Fruit fly (Drosophila melanogaster) whole organism, embryonic: ENCODE results near the gene qm.
A peak's percentile ranks its signal among the peaks of the same experiment; 100 is the strongest.

Source experiments
- CG1024 ChIP-seq: fragments of 200-800 bp; sonication (Bioruptor generic); IDR thresholded peaks from 2 replicates; pipeline ENCODE4 v1.3.6; 2022; ENCODE audit warnings: missing biosample characterization, missing genetic modification characterization
- CG11093 ChIP-seq: fragments of 200-800 bp; sonication (Bioruptor generic); IDR thresholded peaks from 3 replicates; pipeline ENCODE4 v1.3.6; 2022; ENCODE audit warnings: missing biosample characterization, missing genetic modification characterization
- CG11695 ChIP-seq: fragments of 200-800 bp; sonication (Bioruptor generic); IDR thresholded peaks from 3 replicates; pipeline ENCODE4 v1.3.6; 2022; ENCODE audit warnings: missing biosample characterization, missing genetic modification characterization
- CG12769 ChIP-seq: fragments of 200-800 bp; sonication (Bioruptor generic); optimal IDR thresholded peaks from 2 replicates; lab custom pipeline; 2019; ENCODE audit warnings: missing biosample characterization, mild to moderate bottlenecking, missing genetic modification characterization, moderate library complexity
- CG12942 ChIP-seq: fragments of 200-800 bp; sonication (Bioruptor generic); optimal IDR thresholded peaks from 3 replicates; lab custom pipeline; 2016; ENCODE audit warnings: missing biosample characterization, missing genetic modification characterization
- CG13424 ChIP-seq: fragments of 200-800 bp; sonication (Bioruptor generic); optimal IDR thresholded peaks from 2 replicates; lab custom pipeline; 2019; ENCODE audit warnings: missing biosample characterization, mild to moderate bottlenecking, missing genetic modification characterization, moderate library complexity
- CG13894 ChIP-seq: fragments of 200-800 bp; sonication (Bioruptor generic); optimal IDR thresholded peaks from 3 replicates; lab custom pipeline; 2018; ENCODE audit warnings: missing biosample characterization, mild to moderate bottlenecking, missing genetic modification characterization, moderate library complexity
- CG14710 ChIP-seq: fragments of 200-800 bp; sonication (Bioruptor generic); optimal IDR thresholded peaks from 3 replicates; lab custom pipeline; 2019; ENCODE audit warnings: missing biosample characterization, mild to moderate bottlenecking, missing genetic modification characterization, moderate library complexity
- CG14860 ChIP-seq: fragments of 200-800 bp; sonication (Bioruptor generic); IDR thresholded peaks from 3 replicates; pipeline ENCODE4 v1.3.6; 2022; ENCODE audit warnings: missing biosample characterization, missing genetic modification characterization; ENCODE audit not compliant: partially characterized antibody
- CG1602 ChIP-seq: fragments of 200-800 bp; sonication (Bioruptor generic); optimal IDR thresholded peaks from 3 replicates; lab custom pipeline; 2016; ENCODE audit warnings: missing biosample characterization, missing genetic modification characterization
- CG17328 ChIP-seq: fragments of 200-800 bp; sonication (Bioruptor generic); IDR thresholded peaks from 2 replicates; pipeline ENCODE4 v1.3.6; 2022; ENCODE audit warnings: missing biosample characterization, missing genetic modification characterization
- CG2116 ChIP-seq: fragments of 200-800 bp; sonication (Bioruptor generic); optimal IDR thresholded peaks from 3 replicates; lab custom pipeline; 2018; ENCODE audit warnings: missing biosample characterization, mild to moderate bottlenecking, missing genetic modification characterization
- CG3065 ChIP-seq: fragments of 200-800 bp; sonication (Bioruptor generic); optimal IDR thresholded peaks from 2 replicates; lab custom pipeline; 2016; ENCODE audit warnings: missing biosample characterization, missing genetic modification characterization
- CG3281 ChIP-seq: fragments of 200-800 bp; sonication (Bioruptor generic); optimal IDR thresholded peaks from 3 replicates; lab custom pipeline; 2017; ENCODE audit warnings: missing biosample characterization, mild to moderate bottlenecking, missing genetic modification characterization
- CG4282 ChIP-seq: fragments of 200-800 bp; sonication (Bioruptor generic); optimal IDR thresholded peaks from 2 replicates; lab custom pipeline; 2016; ENCODE audit warnings: missing biosample characterization, missing genetic modification characterization
- CG4707 ChIP-seq: fragments of 200-800 bp; sonication (Bioruptor generic); optimal IDR thresholded peaks from 2 replicates; lab custom pipeline; 2018; ENCODE audit warnings: missing biosample characterization, mild to moderate bottlenecking, missing genetic modification characterization, moderate library complexity
- CG6175 ChIP-seq: fragments of 200-800 bp; sonication (Bioruptor generic); IDR thresholded peaks from 3 replicates; pipeline ENCODE4 v1.3.6; 2022; ENCODE audit warnings: missing biosample characterization, missing genetic modification characterization
- CG6654 ChIP-seq: fragments of 200-800 bp; sonication (Bioruptor generic); optimal IDR thresholded peaks from 2 replicates; lab custom pipeline; 2017; ENCODE audit warnings: missing biosample characterization, mild to moderate bottlenecking, missing genetic modification characterization
- CG6854 ChIP-seq: fragments of 200-800 bp; sonication (Bioruptor generic); optimal IDR thresholded peaks from 3 replicates; lab custom pipeline; 2017; ENCODE audit warnings: missing biosample characterization, mild to moderate bottlenecking, missing genetic modification characterization
- CG7963 ChIP-seq: fragments of 200-800 bp; sonication (Bioruptor generic); IDR thresholded peaks from 3 replicates; pipeline ENCODE4 v1.3.6; 2022; ENCODE audit warnings: missing biosample characterization, missing genetic modification characterization; ENCODE audit not compliant: partially characterized antibody
- CTCF ChIP-seq: fragments of 200-800 bp; sonication (Bioruptor generic); optimal IDR thresholded peaks from 2 replicates; lab custom pipeline; 2017; ENCODE audit warnings: missing biosample characterization, mild to moderate bottlenecking, missing genetic modification characterization, moderate library complexity
- Camta ChIP-seq: fragments of 200-800 bp; sonication (Bioruptor generic); optimal IDR thresholded peaks from 2 replicates; lab custom pipeline; 2016; ENCODE audit warnings: missing biosample characterization, missing genetic modification characterization
- ERR ChIP-seq: fragments of 200-800 bp; sonication (Bioruptor generic); optimal IDR thresholded peaks from 2 replicates; lab custom pipeline; 2016; ENCODE audit warnings: missing biosample characterization, missing genetic modification characterization
- Ets97D ChIP-seq: fragments of 200-800 bp; sonication (Bioruptor generic); optimal IDR thresholded peaks from 3 replicates; lab custom pipeline; 2016; ENCODE audit warnings: missing biosample characterization, missing genetic modification characterization
- HLH54F ChIP-seq: fragments of 200-800 bp; sonication (Bioruptor generic); optimal IDR thresholded peaks from 3 replicates; lab custom pipeline; 2016; ENCODE audit warnings: missing biosample characterization, missing genetic modification characterization
- Hr39 ChIP-seq: fragments of >200 bp; optimal IDR thresholded peaks from 2 replicates; lab custom pipeline; 2017
- MBD-R2 ChIP-seq: fragments of 200-800 bp; sonication (Bioruptor generic); IDR thresholded peaks from 2 replicates; pipeline ENCODE4 v1.3.6; 2022; ENCODE audit warnings: missing biosample characterization, missing genetic modification characterization
- Nf-YA ChIP-seq: fragments of 200-800 bp; sonication (Bioruptor generic); IDR thresholded peaks from 2 replicates; pipeline ENCODE4 v1.3.6; 2022; ENCODE audit warnings: missing biosample characterization, missing genetic modification characterization
- Opbp ChIP-seq: fragments of 200-800 bp; sonication (Bioruptor generic); IDR thresholded peaks from 3 replicates; pipeline ENCODE4 v1.3.6; 2022; ENCODE audit warnings: missing biosample characterization, missing genetic modification characterization; ENCODE audit not compliant: partially characterized antibody
- Poxn ChIP-seq: fragments of 200-800 bp; sonication (Bioruptor generic); IDR thresholded peaks from 2 replicates; pipeline ENCODE4 v1.3.6; 2022; ENCODE audit warnings: missing biosample characterization, missing genetic modification characterization
- Spps ChIP-seq: fragments of 200-800 bp; sonication (Bioruptor generic); optimal IDR thresholded peaks from 2 replicates; lab custom pipeline; 2018; ENCODE audit warnings: missing biosample characterization, mild to moderate bottlenecking, missing genetic modification characterization
- Vsx1 ChIP-seq: fragments of 200-800 bp; sonication (Bioruptor generic); optimal IDR thresholded peaks from 2 replicates; lab custom pipeline; 2017; ENCODE audit warnings: missing biosample characterization, mild to moderate bottlenecking, missing genetic modification characterization, missing genetic modification reagents
- Xrp1 ChIP-seq: fragments of 200-800 bp; sonication (Bioruptor generic); IDR thresholded peaks from 2 replicates; pipeline ENCODE4 v1.3.6; 2022; ENCODE audit warnings: missing biosample characterization, missing genetic modification characterization
- ato ChIP-seq: fragments of 200-800 bp; sonication (Bioruptor generic); IDR thresholded peaks from 2 replicates; pipeline ENCODE4 v1.3.6; 2022; ENCODE audit warnings: missing biosample characterization, missing genetic modification characterization; ENCODE audit not compliant: partially characterized antibody
- cas ChIP-seq: fragments of 200-800 bp; sonication (Bioruptor generic); IDR thresholded peaks from 2 replicates; pipeline ENCODE4 v1.3.6; 2022; ENCODE audit warnings: missing biosample characterization, missing genetic modification characterization
- cato ChIP-seq: fragments of 200-800 bp; sonication (Bioruptor generic); optimal IDR thresholded peaks from 2 replicates; lab custom pipeline; 2016; ENCODE audit warnings: missing biosample characterization, missing genetic modification characterization, borderline replicate concordance
- ci ChIP-seq: fragments of 200-800 bp; sonication (Bioruptor generic); IDR thresholded peaks from 3 replicates; pipeline ENCODE4 v1.3.6; 2022; ENCODE audit warnings: missing biosample characterization, missing genetic modification characterization
- crol ChIP-seq: fragments of 200-800 bp; sonication (Bioruptor generic); IDR thresholded peaks from 2 replicates; pipeline ENCODE4 v1.3.6; 2022; ENCODE audit warnings: missing biosample characterization, missing genetic modification characterization
- dati ChIP-seq: fragments of 200-800 bp; sonication (Bioruptor generic); IDR thresholded peaks from 2 replicates; pipeline ENCODE4 v1.3.6; 2022; ENCODE audit warnings: missing biosample characterization, missing genetic modification characterization
- disco-r ChIP-seq: fragments of 200-800 bp; sonication (Bioruptor generic); optimal IDR thresholded peaks from 2 replicates; lab custom pipeline; 2016; ENCODE audit warnings: missing biosample characterization, missing genetic modification characterization
- dm ChIP-seq: fragments of 200-800 bp; sonication (Bioruptor generic); optimal IDR thresholded peaks from 3 replicates; lab custom pipeline; 2016; ENCODE audit warnings: missing biosample characterization, missing genetic modification characterization
- en ChIP-seq: fragments of 200-800 bp; sonication (Bioruptor generic); optimal IDR thresholded peaks from 2 replicates; lab custom pipeline; 2016; ENCODE audit warnings: missing biosample characterization, missing genetic modification characterization
- fd102C ChIP-seq: fragments of 200-800 bp; sonication (Bioruptor generic); optimal IDR thresholded peaks from 2 replicates; lab custom pipeline; 2018; ENCODE audit warnings: missing biosample characterization, mild to moderate bottlenecking, missing genetic modification characterization, moderate library complexity
- gro ChIP-seq: fragments of 200-800 bp; sonication (Bioruptor generic); optimal IDR thresholded peaks from 2 replicates; lab custom pipeline; 2016; ENCODE audit warnings: missing biosample characterization, missing genetic modification characterization
- gt ChIP-seq: fragments of 200-800 bp; sonication (Bioruptor generic); IDR thresholded peaks from 2 replicates; pipeline ENCODE4 v1.3.6; 2022; ENCODE audit warnings: missing biosample characterization, missing genetic modification characterization
- mam ChIP-seq: fragments of 200-800 bp; sonication (Bioruptor generic); optimal IDR thresholded peaks from 3 replicates; lab custom pipeline; 2016; ENCODE audit warnings: missing biosample characterization, missing genetic modification characterization
- pan ChIP-seq, 4 experiments: fragments of >200 bp in 3 of 4; fragments of 200-800 bp in 1 of 4; sonication (Bioruptor generic) in 1 of 4; optimal IDR thresholded peaks in 3 of 4; IDR thresholded peaks in 1 of 4; 2 replicates each; pipeline versions ENCODE4 v1.3.6 to Lab custom; 2017 to 2022; ENCODE audit warnings: missing biosample characterization in 2 of 4, missing genetic modification characterization in 2 of 4, mixed read lengths in 1 of 4
- repo ChIP-seq: fragments of 200-800 bp; sonication (Bioruptor generic); optimal IDR thresholded peaks from 2 replicates; lab custom pipeline; 2016; ENCODE audit warnings: missing biosample characterization, missing genetic modification characterization
- sd ChIP-seq: fragments of 200-800 bp; sonication (Bioruptor generic); optimal IDR thresholded peaks from 3 replicates; lab custom pipeline; 2018; ENCODE audit warnings: missing biosample characterization, mild to moderate bottlenecking, missing genetic modification characterization, moderate library complexity
- sima ChIP-seq: fragments of 200-800 bp; sonication (Bioruptor generic); optimal IDR thresholded peaks from 2 replicates; lab custom pipeline; 2016; ENCODE audit warnings: missing biosample characterization, missing genetic modification characterization
- tio ChIP-seq: fragments of 200-800 bp; sonication (Bioruptor generic); optimal IDR thresholded peaks from 2 replicates; lab custom pipeline; 2017; ENCODE audit warnings: missing biosample characterization, missing genetic modification characterization, inconsistent platforms
- zfh2 ChIP-seq: fragments of 200-800 bp; sonication (Bioruptor generic); optimal IDR thresholded peaks from 2 replicates; lab custom pipeline; 2016; ENCODE audit warnings: missing biosample characterization, missing genetic modification characterization

Gene qm

DNA sequence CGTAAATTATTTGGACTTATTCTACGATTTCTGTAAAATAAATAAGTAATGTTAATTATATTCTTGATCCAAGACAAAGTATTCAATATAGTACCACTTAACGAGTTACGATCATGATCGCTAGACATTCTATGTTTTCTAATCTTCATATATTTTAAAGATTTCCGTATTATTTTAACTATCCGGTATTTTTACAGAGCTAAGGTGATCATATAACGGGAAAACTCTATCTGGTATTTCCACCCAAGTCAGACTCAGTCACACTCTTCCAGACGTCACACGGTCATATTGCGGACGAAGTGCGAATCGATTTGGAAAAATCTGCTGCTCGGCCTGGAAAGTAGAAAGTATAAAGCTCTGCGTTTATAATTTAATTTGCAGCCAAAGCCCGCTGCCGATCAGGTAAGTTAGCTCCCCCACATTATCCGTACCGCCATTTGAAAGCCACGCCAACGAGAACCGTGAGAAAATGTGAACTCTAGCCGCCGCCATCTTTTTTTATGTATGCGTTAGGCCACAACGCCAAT is 8.8 kb upstream of the qm start, which contains the start of the genes lark and eco (continued):
- TF ChIP-seq pan (optimal IDR thresholded peaks at IDR 0.05; lab: Kevin White, UChicago) (no peak), pan (GFP tag; optimal IDR thresholded peaks at IDR 0.05 in 1 of 2, IDR thresholded peaks at IDR 0.05 in 1 of 2) (no peak), ato (no peak), HLH54F (GFP tag; lab: Kevin White, UChicago) (no peak), Camta (no peak), Hr39 (no peak), CG11093 (GFP tag; lab: Robert Waterston, UW) (no peak), MBD-R2 (GFP tag; lab: Robert Waterston, UW) (peak; percentile 23; the same call in 1 of the 2 replicates), CG4282 (GFP tag; lab: Kevin White, UChicago) (no peak), CG2116 (GFP tag; lab: Kevin White, UChicago) (peak; percentile 44), crol (GFP tag; lab: Robert Waterston, UW) (no peak), en (GFP tag; lab: Kevin White, UChicago) (no peak), CG1024 (no peak), CG14860 (GFP tag; lab: Robert Waterston, UW) (no peak), Spps (tag; lab: Kevin White, UChicago) (no peak), CG7963 (no peak), dati (GFP tag; lab: Robert Waterston, UW) (no peak), CG6654 (GFP tag; lab: Kevin White, UChicago) (no peak), repo (no peak), sima (no peak), ERR (GFP tag; lab: Kevin White, UChicago) (no peak), CG12942 (no peak), cas (no peak), CG17328 (GFP tag; lab: Robert Waterston, UW) (no peak), CG1602 (no peak), CG13894 (tag; lab: Kevin White, UChicago) (no peak), gro (GFP tag; lab: Kevin White, UChicago) (no peak), dm (GFP tag; lab: Kevin White, UChicago) (no peak), CG6854 (GFP tag; lab: Kevin White, UChicago) (no peak), CG13424 (tag; lab: Kevin White, UChicago) (no peak), CG14710 (tag; lab: Kevin White, UChicago) (peak; percentile 64), ci (GFP tag; lab: Robert Waterston, UW) (no peak; the same call in 2 of the 3 replicates), mam (GFP tag; lab: Kevin White, UChicago) (no peak), fd102C (GFP tag; lab: Kevin White, UChicago) (no peak), Nf-YA (GFP tag; lab: Robert Waterston, UW) (no peak), disco-r (GFP tag; lab: Kevin White, UChicago) (no peak), cato (no peak), Xrp1 (GFP tag; lab: Robert Waterston, UW) (no peak), CG4707 (GFP tag; lab: Kevin White, UChicago) (no peak), CG3065 (GFP tag; lab: Kevin White, UChicago) (no peak), gt (GFP tag; lab: Robert Waterston, UW) (no peak), Vsx1 (GFP tag; lab: Kevin White, UChicago) (no peak), CG11695 (GFP tag; lab: Robert Waterston, UW) (no peak), zfh2 (no peak), tio (no peak), CG12769 (tag; lab: Kevin White, UChicago) (no peak), CG6175 (GFP tag; lab: Robert Waterston, UW) (no peak), Opbp (GFP tag; lab: Robert Waterston, UW) (peak; percentile 40; the same call in 1 of the 3 replicates), CG3281 (GFP tag; lab: Kevin White, UChicago) (no peak), Poxn (GFP tag; lab: Robert Waterston, UW) (no peak), CTCF (GFP tag; lab: Kevin White, UChicago) (no peak), Ets97D (GFP tag; lab: Kevin White, UChicago) (peak; percentile 44), sd (tag; lab: Kevin White, UChicago) (no peak)
